Worm (Caenorhabditis elegans) whole organism, L1 larva: ENCODE data around the gene srx-45.

Experiments used
- aly-2 ChIP-seq: fragments of 150-350 bp; optimal IDR thresholded peaks from 2 replicates; lab custom pipeline; 2014; ENCODE audit warnings: missing biosample characterization, missing genetic modification characterization
- ceh-63 ChIP-seq: fragments of 200-800 bp; sonication (Bioruptor generic); optimal IDR thresholded peaks from 2 replicates; lab custom pipeline; 2018; ENCODE audit warnings: mild to moderate bottlenecking, missing genetic modification characterization, missing compliant biosample characterization
- ceh-90 ChIP-seq: sonication (generic microtip); optimal IDR thresholded peaks from 2 replicates; lab custom pipeline; 2016; ENCODE audit warnings: missing genetic modification characterization, missing compliant biosample characterization
- fkh-4 ChIP-seq: sonication (generic microtip); optimal IDR thresholded peaks from 2 replicates; lab custom pipeline; 2016; ENCODE audit warnings: missing compliant biosample characterization, missing genetic modification characterization, borderline replicate concordance
- hlh-4 ChIP-seq: sonication (generic microtip); optimal IDR thresholded peaks from 2 replicates; lab custom pipeline; 2016; ENCODE audit warnings: mild to moderate bottlenecking, missing genetic modification characterization, missing compliant biosample characterization
- lin-13 ChIP-seq: fragments of 150-350 bp; optimal IDR thresholded peaks from 2 replicates; lab custom pipeline; 2014; ENCODE audit warnings: missing biosample characterization, missing genetic modification reagents, missing genetic modification characterization
- lin-15B ChIP-seq: fragments of 150-350 bp; sonication (generic microtip); optimal IDR thresholded peaks from 3 replicates; lab custom pipeline; 2014; ENCODE audit warnings: missing biosample characterization, missing genetic modification characterization
- lsy-2 ChIP-seq, 2 experiments: fragments of 150-350 bp; optimal IDR thresholded peaks; 2 replicates each; lab custom pipeline; 2014; ENCODE audit warnings: missing biosample characterization in 2 of 2, missing genetic modification characterization in 2 of 2
- skn-1 ChIP-seq: fragments of 150-350 bp; optimal IDR thresholded peaks from 2 replicates; lab custom pipeline; 2014; ENCODE audit warnings: missing biosample characterization, missing genetic modification characterization
- snpc-4 ChIP-seq: fragments of 150-350 bp; optimal IDR thresholded peaks from 2 replicates; lab custom pipeline; 2014; ENCODE audit warnings: missing biosample characterization, missing genetic modification characterization
- sox-4 ChIP-seq: sonication (generic microtip); optimal IDR thresholded peaks from 2 replicates; lab custom pipeline; 2016; ENCODE audit warnings: missing genetic modification characterization, missing compliant biosample characterization
- ztf-4 ChIP-seq: fragments of 150-350 bp; optimal IDR thresholded peaks from 2 replicates; lab custom pipeline; 2014; ENCODE audit warnings: missing biosample characterization, missing genetic modification characterization

DNA sequence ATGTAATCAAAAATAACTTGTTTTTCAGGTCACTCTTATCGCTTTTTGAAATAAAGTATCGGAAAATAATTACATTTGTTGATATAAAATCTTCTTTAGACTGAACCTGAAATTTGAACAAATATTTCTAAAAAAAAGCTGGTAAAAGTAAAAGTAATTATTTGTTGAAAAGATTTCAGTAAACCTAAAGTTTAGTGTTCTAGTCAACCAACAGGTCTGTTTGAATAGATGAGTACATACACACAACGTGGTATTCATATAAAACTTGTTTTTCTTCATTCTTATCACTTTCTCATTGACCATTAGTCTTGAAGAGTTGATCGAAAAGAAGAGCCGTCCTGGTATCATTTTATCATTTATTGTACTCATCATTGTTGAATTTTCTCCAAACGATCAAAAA is 13.1 kb upstream of the srx-45 start, which contains the start of gene C40H1.9:
- TF ChIP-seq ceh-90 (tag; lab: Kevin White, UChicago) (no peak), lin-15B (tag; lab: Kevin White, UChicago) (no peak), skn-1 (tag; lab: Kevin White, UChicago) (no peak), aly-2 (tag; lab: Kevin White, UChicago) (no peak), ztf-4 (tag; lab: Kevin White, UChicago) (no peak), lin-13 (GFP tag; lab: Kevin White, UChicago) (no peak), lsy-2 (tag; optimal IDR thresholded peaks at IDR 0.05; lab: Kevin White, UChicago) (no peak), fkh-4 (tag; lab: Kevin White, UChicago) (no peak), sox-4 (tag; lab: Kevin White, UChicago) (no peak), snpc-4 (tag; lab: Kevin White, UChicago) (no peak), ceh-63 (GFP tag; lab: Kevin White, UChicago) (no peak), hlh-4 (tag; lab: Kevin White, UChicago) (no peak)
